Fruit fly (Drosophila melanogaster): ENCODE measurements around the gene Gbs-76A.

dm6 chr3L:19336678-19337077, 44.1 kb upstream of the Gbs-76A start:
- TF ChIP-seq psq (optimal IDR thresholded peaks at IDR 0.05) (no peak), Dll (optimal IDR thresholded peaks at IDR 0.05) (no peak), CG8478 (optimal IDR thresholded peaks at IDR 0.05) (no peak), EcR (GFP tag; optimal IDR thresholded peaks at IDR 0.05) (no peak)

Measured in whole organism.